Worm (Caenorhabditis elegans): ENCODE results near the gene rbx-1.

Gene rbx-1

ce11 chrV:9712418-9713173, 22.3 kb upstream of the rbx-1 start:
- TF ChIP-seq tbx-7 (tag; optimal IDR thresholded peaks at IDR 0.05) (no peak), hlh-30 (tag; optimal IDR thresholded peaks at IDR 0.05; ENCODE audit: insufficient read depth) (no peak), fax-1 (tag; optimal IDR thresholded peaks at IDR 0.05) (no peak), pax-1 (tag; optimal IDR thresholded peaks at IDR 0.05) (no peak), nfya-1 (tag; optimal IDR thresholded peaks at IDR 0.05) (no peak), K09A11.1 (tag; optimal IDR thresholded peaks at IDR 0.05; ENCODE audit: insufficient read depth) (no peak), ceh-30 (tag; optimal IDR thresholded peaks at IDR 0.05) (no peak), syd-9 (tag; optimal IDR thresholded peaks at IDR 0.05) (no peak), hlh-13 (GFP tag; optimal IDR thresholded peaks at IDR 0.05) (no peak), pqm-1 (tag; optimal IDR thresholded peaks at IDR 0.05) (no peak), ceh-19 (GFP tag; optimal IDR thresholded peaks at IDR 0.05) (no peak), hlh-8 (tag; optimal IDR thresholded peaks at IDR 0.05) (no peak), K02D7.2 (tag; optimal IDR thresholded peaks at IDR 0.05) (no peak), F13H6.1 (tag; optimal IDR thresholded peaks at IDR 0.05) (no peak)

ce11 chrV:9711174-9711573, 20.9 kb upstream of the rbx-1 start:
- no peak for TF ChIP-seq ceh-9 (tag; optimal IDR thresholded peaks at IDR 0.05)
- no peak for TF ChIP-seq ceh-2 (tag; optimal IDR thresholded peaks at IDR 0.05)
- peak; percentile 81 for TF ChIP-seq elt-2 (tag; optimal IDR thresholded peaks at IDR 0.05)

- no peak for TF ChIP-seq unc-55 (GFP tag; optimal IDR thresholded peaks at IDR 0.05)
- TF ChIP-seq pax-1 (tag; optimal IDR thresholded peaks at IDR 0.05): no peak
- TF ChIP-seq ceh-30 (tag; optimal IDR thresholded peaks at IDR 0.05): no peak
- no peak for TF ChIP-seq pha-4 (tag; optimal IDR thresholded peaks at IDR 0.05)
- TF ChIP-seq unc-42 (tag; optimal IDR thresholded peaks at IDR 0.05): no peak
- no peak for TF ChIP-seq tbx-7 (tag; optimal IDR thresholded peaks at IDR 0.05)
- no peak for TF ChIP-seq hlh-15 (tag; optimal IDR thresholded peaks at IDR 0.05)
- no peak for TF ChIP-seq elt-4 (tag; optimal IDR thresholded peaks at IDR 0.05)
- TF ChIP-seq fkh-6 (tag; optimal IDR thresholded peaks at IDR 0.05): no peak
- TF ChIP-seq odd-2 (tag; optimal IDR thresholded peaks at IDR 0.05): no peak
- TF ChIP-seq ceh-2 (tag; optimal IDR thresholded peaks at IDR 0.05): no peak
- TF ChIP-seq ceh-19 (GFP tag; optimal IDR thresholded peaks at IDR 0.05): no peak
- TF ChIP-seq ttx-3 (tag; optimal IDR thresholded peaks at IDR 0.05): no peak
- TF ChIP-seq ceh-9 (tag; optimal IDR thresholded peaks at IDR 0.05): no peak
- TF ChIP-seq ceh-31 (tag; optimal IDR thresholded peaks at IDR 0.05): no peak
- no peak for TF ChIP-seq ceh-6 (GFP tag; optimal IDR thresholded peaks at IDR 0.05)
- no peak for TF ChIP-seq unc-86 (tag; optimal IDR thresholded peaks at IDR 0.05)
- no peak for TF ChIP-seq lim-6 (tag; optimal IDR thresholded peaks at IDR 0.05)
These were observed 19.4 kb upstream of the rbx-1 start, which contains the start of gene tag-120 for ce11 chrV:9709747-9710146. TSS of gene tag-120 (minus strand) at chrV:9709814.

ce11 chrV:9706592-9706991, 16.3 kb upstream of the rbx-1 start:
- TF ChIP-seq dve-1 (tag; optimal IDR thresholded peaks at IDR 0.05) (no peak), ceh-48 (tag; optimal IDR thresholded peaks at IDR 0.05) (no peak), fax-1 (tag; optimal IDR thresholded peaks at IDR 0.05) (no peak), fkh-6 (tag; optimal IDR thresholded peaks at IDR 0.05) (no peak), T23F11.4 (GFP tag; optimal IDR thresholded peaks at IDR 0.05) (no peak), ceh-9 (tag; optimal IDR thresholded peaks at IDR 0.05) (no peak), pax-1 (tag; optimal IDR thresholded peaks at IDR 0.05) (no peak), lin-11 (tag; optimal IDR thresholded peaks at IDR 0.05) (no peak), ztf-16 (tag; optimal IDR thresholded peaks at IDR 0.05) (no peak), ceh-30 (tag; optimal IDR thresholded peaks at IDR 0.05) (no peak)
